Worm (Caenorhabditis elegans) whole organism, L3 larva: ENCODE measurements around the gene F15E6.3.

Source experiments
- ama-1 ChIP-seq: fragments of 150-350 bp; optimal IDR thresholded peaks from 2 replicates; lab custom pipeline; 2018
- ceh-9 ChIP-seq: sonication (generic microtip); optimal IDR thresholded peaks from 2 replicates; lab custom pipeline; 2018; ENCODE audit warnings: missing biosample characterization, missing genetic modification characterization
- fkh-10 ChIP-seq: sonication (generic microtip); optimal IDR thresholded peaks from 2 replicates; lab custom pipeline; 2017; ENCODE audit warnings: missing biosample characterization, missing genetic modification reagents, missing genetic modification characterization
- jun-1 ChIP-seq: fragments of 150-350 bp; optimal IDR thresholded peaks from 2 replicates; lab custom pipeline; 2014; ENCODE audit warnings: missing biosample characterization, missing genetic modification reagents, missing genetic modification characterization
- lin-39 ChIP-seq: fragments of 150-350 bp; optimal IDR thresholded peaks from 2 replicates; lab custom pipeline; 2018; ENCODE audit warnings: missing biosample characterization, missing genetic modification reagents, missing genetic modification characterization
- mml-1 ChIP-seq: fragments of 150-350 bp; sonication (generic microtip); optimal IDR thresholded peaks from 3 replicates; lab custom pipeline; 2014; ENCODE audit warnings: missing biosample characterization, missing genetic modification characterization
- nhr-11 ChIP-seq: fragments of 150-350 bp; optimal IDR thresholded peaks from 2 replicates; lab custom pipeline; 2014; ENCODE audit warnings: missing biosample characterization, missing genetic modification characterization
- nhr-237 ChIP-seq: fragments of 150-350 bp; optimal IDR thresholded peaks from 2 replicates; lab custom pipeline; 2014; ENCODE audit warnings: missing biosample characterization, missing genetic modification characterization
- pha-4 ChIP-seq: fragments of 150-350 bp; optimal IDR thresholded peaks from 2 replicates; lab custom pipeline; 2014; ENCODE audit warnings: missing biosample characterization, missing genetic modification reagents, missing genetic modification characterization
- tbx-2 ChIP-seq: sonication (generic microtip); optimal IDR thresholded peaks from 2 replicates; lab custom pipeline; 2016; ENCODE audit warnings: mild to moderate bottlenecking, missing genetic modification characterization, missing compliant biosample characterization
- ztf-11 ChIP-seq: fragments of 150-350 bp; optimal IDR thresholded peaks from 2 replicates; lab custom pipeline; 2014; ENCODE audit warnings: missing biosample characterization, missing genetic modification characterization
- ztf-4 ChIP-seq: fragments of 150-350 bp; optimal IDR thresholded peaks from 2 replicates; lab custom pipeline; 2014; ENCODE audit warnings: missing biosample characterization, missing genetic modification characterization

DNA sequence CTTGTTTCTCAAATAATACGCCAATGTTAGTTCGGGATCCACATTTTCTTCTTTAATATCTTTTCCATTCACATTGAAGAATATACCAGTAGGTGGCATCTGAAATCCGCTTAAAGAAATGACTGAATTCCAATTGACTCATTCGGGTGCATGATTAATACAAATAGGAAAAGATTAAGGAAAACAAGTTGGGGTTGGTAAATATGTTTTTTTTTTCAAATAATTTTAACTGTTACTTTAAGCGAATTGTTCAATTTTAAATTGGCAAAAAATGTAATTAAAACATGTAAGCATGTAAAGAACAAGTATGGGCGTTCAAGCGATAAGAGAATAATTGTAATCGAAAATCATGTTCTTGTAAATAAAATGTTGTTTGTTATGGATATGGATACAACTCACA lies 10.7 kb upstream of the F15E6.3 start, which contains the start of gene F15E6.6:
- TF ChIP-seq mml-1: no peak
- no peak for TF ChIP-seq lin-39 (tag; lab: Kevin White, UChicago)
- no peak for TF ChIP-seq jun-1
- TF ChIP-seq pha-4 (tag; lab: Kevin White, UChicago): no peak
- no peak for TF ChIP-seq nhr-11 (tag; lab: Kevin White, UChicago)
- no peak for TF ChIP-seq ama-1 (lab: Kevin White, UChicago)
- no peak for TF ChIP-seq ztf-11 (tag; lab: Kevin White, UChicago)
- TF ChIP-seq tbx-2 (tag; lab: Kevin White, UChicago): no peak
- TF ChIP-seq nhr-237 (tag; lab: Kevin White, UChicago): no peak
- no peak for TF ChIP-seq fkh-10 (GFP tag; lab: Kevin White, UChicago)
- no peak for TF ChIP-seq ceh-9 (tag; lab: Kevin White, UChicago)
- TF ChIP-seq ztf-4 (tag; lab: Kevin White, UChicago): no peak
